Fruit fly (Drosophila melanogaster) whole organism: Measurements from ENCODE around the gene CG46042.

Experiments
- CG8478 ChIP-seq: fragments of >200 bp; optimal IDR thresholded peaks from 2 replicates; lab custom pipeline; 2018; ENCODE audit warnings: inconsistent platforms
- Dll ChIP-seq: fragments of >200 bp; optimal IDR thresholded peaks from 2 replicates; lab custom pipeline; 2017
- pan ChIP-seq: fragments of >200 bp; optimal IDR thresholded peaks from 2 replicates; lab custom pipeline; 2017
- psq ChIP-seq: fragments of >200 bp; optimal IDR thresholded peaks from 2 replicates; lab custom pipeline; 2017
- usp ChIP-seq: fragments of >200 bp; optimal IDR thresholded peaks from 2 replicates; lab custom pipeline; 2017; ENCODE audit warnings: missing biosample characterization, missing genetic modification characterization, mixed read lengths

DNA sequence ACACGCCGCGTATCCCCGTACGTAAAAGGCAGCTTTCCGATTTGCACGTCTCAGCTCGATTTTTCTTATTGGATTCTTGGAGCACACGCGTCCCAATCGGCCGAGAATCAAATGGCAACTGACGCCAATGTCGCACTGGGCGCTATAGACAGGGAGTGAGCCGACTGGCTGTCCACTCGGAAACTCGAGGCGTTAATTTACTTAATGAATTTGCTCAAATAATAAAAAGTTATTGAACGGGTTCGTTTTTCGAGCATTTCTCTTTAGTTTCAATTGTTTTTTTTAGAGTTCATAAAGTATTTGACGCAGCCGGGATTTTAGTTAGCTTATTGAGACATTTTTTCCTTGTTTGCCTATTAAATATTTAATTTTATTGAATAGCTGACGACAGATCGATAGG, 16.9 kb downstream of the CG46042 start, which contains the start of gene CG4462:
- TF ChIP-seq psq (lab: Kevin White, UChicago) = no peak
- no peak for TF ChIP-seq pan
- no peak for TF ChIP-seq Dll (lab: Kevin White, UChicago)
- TF ChIP-seq CG8478 (lab: Kevin White, UChicago) = no peak
- TF ChIP-seq usp (GFP tag; lab: Kevin White, UChicago) = no peak
